Worm (Caenorhabditis elegans): ENCODE data around the gene rpl-10.

rpl-10 gene

ce11 chrII:8106921-8107695 lies 36.6 kb upstream of the rpl-10 start, which contains the start of the genes chst-1 and C41C4.9 (continued):
- TF ChIP-seq ztf-18 (tag; optimal IDR thresholded peaks at IDR 0.05) (peak; percentile 87), akir-1 (GFP tag; optimal IDR thresholded peaks at IDR 0.05) (peak; percentile 77), snpc-1.3 (tag; optimal IDR thresholded peaks at IDR 0.05; ENCODE audit: insufficient read depth) (peak; percentile 92), dpff-1 (tag; optimal IDR thresholded peaks at IDR 0.05) (peak; percentile 83), lir-1 (GFP tag; conservative IDR thresholded peaks at IDR 0.05) (no peak; the same call in 1 of the 2 replicates), athp-1 (tag; optimal IDR thresholded peaks at IDR 0.05) (no peak), nhr-27 (tag; optimal IDR thresholded peaks at IDR 0.05) (no peak), madf-8 (GFP tag; conservative IDR thresholded peaks at IDR 0.05) (no peak), ceh-79 (tag; optimal IDR thresholded peaks at IDR 0.05) (peak; percentile 92), ztf-28 (GFP tag; IDR thresholded peaks at IDR 0.05) (no peak), B0261.1 (tag; optimal IDR thresholded peaks at IDR 0.05) (peak; percentile 86), F23B12.7 (tag; optimal IDR thresholded peaks at IDR 0.05; ENCODE audit: insufficient read depth) (peak; percentile 81), ceh-58 (GFP tag; IDR thresholded peaks at IDR 0.05) (no peak), hsf-1 (GFP tag; IDR thresholded peaks at IDR 0.05) (peak; percentile 33; the same call in 1 of the 2 replicates), lsy-27 (tag; optimal IDR thresholded peaks at IDR 0.05; ENCODE audit: borderline replicate concordance, insufficient read depth) (peak; percentile 8), ceh-27 (GFP tag; optimal IDR thresholded peaks at IDR 0.05) (peak; percentile 88), hlh-26 (GFP tag; conservative IDR thresholded peaks at IDR 0.05) (no peak), snpc-4 (GFP tag; optimal IDR thresholded peaks at IDR 0.05) (peak; percentile 67), snpc-4 (tag; optimal IDR thresholded peaks at IDR 0.05) (peak in 2 of 4 experiments; percentile 74 to 75), egrh-3 (GFP tag; IDR thresholded peaks at IDR 0.05) (no peak), F37B4.10 (GFP tag; IDR thresholded peaks at IDR 0.05) (0 out of 2 replicates have a peak, but pooled peaks have one; percentile 90), T26A5.8 (tag; optimal IDR thresholded peaks at IDR 0.05) (peak; percentile 96), let-607 (tag; optimal IDR thresholded peaks at IDR 0.05) (peak; percentile 52 to 68), nfya-2 (GFP tag; IDR thresholded peaks at IDR 0.05) (no peak), rpc-1 (optimal IDR thresholded peaks at IDR 0.05) (peak; percentile 94), rpc-1 (tag; optimal IDR thresholded peaks at IDR 0.05) (peak; percentile 97), tbp1 (GFP tag; optimal IDR thresholded peaks at IDR 0.05) (peak; percentile 96), efl-1 (GFP tag; optimal IDR thresholded peaks at IDR 0.05) (peak; percentile 43), rec-8 (tag; optimal IDR thresholded peaks at IDR 0.05) (peak; percentile 85 to 97), F10E7.11 (tag; optimal IDR thresholded peaks at IDR 0.05) (peak; percentile 88), ZK185.1 (tag; optimal IDR thresholded peaks at IDR 0.05; ENCODE audit: poor library complexity, severe bottlenecking) (peak; percentile 80), ztf-6 (GFP tag; IDR thresholded peaks at IDR 0.05) (peak; percentile 29; the same call in 1 of the 2 replicates), hmg-20 (GFP tag; IDR thresholded peaks at IDR 0.05) (peak; percentile 75), cebp-2 (GFP tag; IDR thresholded peaks at IDR 0.05) (peak; percentile 88; the same call in 1 of the 2 replicates), zim-3 (tag; optimal IDR thresholded peaks at IDR 0.05) (peak; percentile 95), snpc-3.4 (tag; optimal IDR thresholded peaks at IDR 0.05) (peak; percentile 76), madf-10 (tag; optimal IDR thresholded peaks at IDR 0.05) (peak; percentile 75), dox-1 (GFP tag; IDR thresholded peaks at IDR 0.05) (no peak), ekl-4 (GFP tag; IDR thresholded peaks at IDR 0.05) (peak; percentile 91), lin-40 (tag; optimal IDR thresholded peaks at IDR 0.05) (no peak), ztf-22 (GFP tag; optimal IDR thresholded peaks at IDR 0.05) (peak; percentile 91), atf-7 (tag; optimal IDR thresholded peaks at IDR 0.05) (peak; percentile 91), F33H1.4 (GFP tag; IDR thresholded peaks at IDR 0.05) (no peak; the same call in 1 of the 2 replicates), tbx-9 (tag; optimal IDR thresholded peaks at IDR 0.05; ENCODE audit: borderline replicate concordance) (peak; percentile 61), sea-2 (GFP tag; IDR thresholded peaks at IDR 0.05) (no peak), nhr-179 (tag; optimal IDR thresholded peaks at IDR 0.05) (peak; percentile 67)
